Worm (Caenorhabditis elegans) whole organism, L4 larva: ENCODE measurements around the gene F19G12.3.
A peak's percentile ranks its signal among the peaks of the same experiment; 100 is the strongest.

ENCODE experiments used
- D1046.2 ChIP-seq: fragments of 200-800 bp; sonication (Bioruptor generic); IDR thresholded peaks from 2 replicates; pipeline ENCODE4 v1.3.6; 2022; ENCODE audit warnings: missing genetic modification characterization, missing compliant biosample characterization
- F26F4.8 ChIP-seq: fragments of 200-800 bp; sonication (Bioruptor generic); conservative IDR thresholded peaks from 2 replicates; pipeline ENCODE4 v1.3.6; 2022; ENCODE audit warnings: missing genetic modification characterization, missing compliant biosample characterization
- F44E2.7 ChIP-seq: fragments of 200-800 bp; sonication (Bioruptor generic); IDR thresholded peaks from 2 replicates; pipeline ENCODE4 v2.1.2; 2022; ENCODE audit warnings: missing genetic modification characterization, missing compliant biosample characterization
- T26A8.4 ChIP-seq: fragments of 200-800 bp; sonication (Bioruptor generic); IDR thresholded peaks from 2 replicates; pipeline ENCODE4 v1.3.6; 2022; ENCODE audit warnings: missing genetic modification characterization, missing compliant biosample characterization
- Y105C5A.15 ChIP-seq: fragments of 200-800 bp; sonication (Bioruptor generic); IDR thresholded peaks from 2 replicates; pipeline ENCODE4 v1.3.6; 2022; ENCODE audit warnings: missing genetic modification characterization, missing compliant biosample characterization
- Y48G9A.11 ChIP-seq: fragments of 200-800 bp; sonication (Bioruptor generic); IDR thresholded peaks from 2 replicates; pipeline ENCODE4 v1.3.6; 2022; ENCODE audit warnings: missing genetic modification reagents, missing genetic modification characterization, missing compliant biosample characterization
- ZK337.2 ChIP-seq: fragments of 200-800 bp; sonication (Bioruptor generic); IDR thresholded peaks from 2 replicates; pipeline ENCODE4 v1.3.6; 2022; ENCODE audit warnings: missing genetic modification reagents, missing genetic modification characterization, missing compliant biosample characterization
- aha-1 ChIP-seq: fragments of 150-350 bp; peaks from one replicate; lab custom pipeline; 2014; ENCODE audit warnings: missing biosample characterization, missing genetic modification characterization
- ama-1 ChIP-seq: fragments of 150-350 bp; optimal IDR thresholded peaks from 2 replicates; lab custom pipeline; 2014; ENCODE audit warnings: inconsistent platforms, mixed read lengths
- arid-1 ChIP-seq: fragments of 200-800 bp; sonication (Bioruptor generic); conservative IDR thresholded peaks from 2 replicates; pipeline ENCODE4 v1.3.6; 2022; ENCODE audit warnings: missing genetic modification reagents, missing genetic modification characterization, missing compliant biosample characterization
- attf-4 ChIP-seq: sonication (generic microtip); optimal IDR thresholded peaks from 3 replicates; lab custom pipeline; 2017; ENCODE audit warnings: missing biosample characterization, missing genetic modification characterization
- ceh-20 ChIP-seq: fragments of 200-800 bp; sonication (Bioruptor generic); IDR thresholded peaks from 2 replicates; pipeline ENCODE4 v1.3.6; 2022; ENCODE audit warnings: missing genetic modification reagents, missing genetic modification characterization, missing compliant biosample characterization
- ceh-28 ChIP-seq: fragments of 150-350 bp; optimal IDR thresholded peaks from 2 replicates; lab custom pipeline; 2014; ENCODE audit warnings: missing biosample characterization, missing genetic modification reagents, missing genetic modification characterization
- ceh-32 ChIP-seq: sonication (generic microtip); optimal IDR thresholded peaks from 2 replicates; lab custom pipeline; 2016; ENCODE audit warnings: mild to moderate bottlenecking, missing genetic modification characterization, missing compliant biosample characterization; ENCODE audit not compliant: poor library complexity
- ces-1 ChIP-seq: fragments of 150-350 bp; sonication (generic microtip); optimal IDR thresholded peaks from 4 replicates; lab custom pipeline; 2014; ENCODE audit warnings: missing biosample characterization, missing genetic modification reagents, missing genetic modification characterization
- daf-12 ChIP-seq: fragments of 150-350 bp; optimal IDR thresholded peaks from 2 replicates; lab custom pipeline; 2014; ENCODE audit warnings: missing biosample characterization, missing genetic modification reagents, missing genetic modification characterization
- daf-19 ChIP-seq: fragments of 200-800 bp; sonication (Bioruptor generic); conservative IDR thresholded peaks from 2 replicates; pipeline ENCODE4 v1.3.6; 2022; ENCODE audit warnings: missing genetic modification characterization, missing compliant biosample characterization
- daf-8 ChIP-seq: fragments of 200-800 bp; sonication (Bioruptor generic); IDR thresholded peaks from 2 replicates; pipeline ENCODE4 v1.3.6; 2022; ENCODE audit warnings: missing genetic modification characterization, missing compliant biosample characterization
- dmd-9 ChIP-seq: fragments of 200-800 bp; sonication (Bioruptor generic); IDR thresholded peaks from 2 replicates; pipeline ENCODE4 v1.3.6; 2022; ENCODE audit warnings: missing genetic modification reagents, missing genetic modification characterization, missing compliant biosample characterization
- duxl-1 ChIP-seq: sonication (generic microtip); optimal IDR thresholded peaks from 2 replicates; lab custom pipeline; 2016; ENCODE audit warnings: mild to moderate bottlenecking, missing genetic modification characterization, moderate library complexity, missing compliant biosample characterization; ENCODE audit not compliant: poor library complexity
- egl-27 ChIP-seq: sonication (generic microtip); optimal IDR thresholded peaks from 3 replicates; lab custom pipeline; 2017; ENCODE audit warnings: missing biosample characterization, missing genetic modification reagents, missing genetic modification characterization
- egl-43 ChIP-seq: fragments of 200-800 bp; sonication (Bioruptor generic); IDR thresholded peaks from 2 replicates; pipeline ENCODE4 v1.3.6; 2022; ENCODE audit warnings: missing genetic modification reagents, missing genetic modification characterization, missing compliant biosample characterization
- hif-1 ChIP-seq, 2 experiments: sonication (generic microtip); optimal IDR thresholded peaks; 2 replicates each; lab custom pipeline; 2016 to 2017; ENCODE audit warnings: missing compliant biosample characterization in 2 of 2, missing genetic modification characterization in 2 of 2, missing genetic modification reagents in 2 of 2, missing genotype in 2 of 2, mild to moderate bottlenecking in 1 of 2
- hlh-11 ChIP-seq: fragments of 200-800 bp; sonication (Bioruptor generic); optimal IDR thresholded peaks from 2 replicates; lab custom pipeline; 2018; ENCODE audit warnings: mild to moderate bottlenecking, missing genetic modification characterization, missing compliant biosample characterization
- lin-13 ChIP-seq: fragments of 150-350 bp; optimal IDR thresholded peaks from 2 replicates; lab custom pipeline; 2014; ENCODE audit warnings: missing biosample characterization, missing genetic modification reagents, missing genetic modification characterization
- lir-3 ChIP-seq: sonication (generic microtip); optimal IDR thresholded peaks from 2 replicates; lab custom pipeline; 2016; ENCODE audit warnings: mild to moderate bottlenecking, missing genetic modification characterization, missing compliant biosample characterization
- lsy-2 ChIP-seq, 2 experiments: fragments of 150-350 bp in 1 of 2; sonication (generic microtip) in 1 of 2; optimal IDR thresholded peaks; 2 replicates each; lab custom pipeline; 2014 to 2017; ENCODE audit warnings: missing biosample characterization in 2 of 2, missing genetic modification characterization in 2 of 2
- mdl-1 ChIP-seq, 2 experiments: fragments of 150-350 bp in 1 of 2; sonication (generic microtip) in 1 of 2; optimal IDR thresholded peaks; 2 replicates each; lab custom pipeline; 2014 to 2017; ENCODE audit warnings: missing biosample characterization in 2 of 2, missing genetic modification characterization in 2 of 2
- mep-1 ChIP-seq: fragments of 150-350 bp; sonication (generic microtip); optimal IDR thresholded peaks from 3 replicates; lab custom pipeline; 2014; ENCODE audit warnings: missing biosample characterization, missing genetic modification characterization
- mes-2 ChIP-seq: sonication (generic microtip); optimal IDR thresholded peaks from 2 replicates; lab custom pipeline; 2016; ENCODE audit warnings: missing genotype, mild to moderate bottlenecking, missing genetic modification characterization, missing compliant biosample characterization; ENCODE audit not compliant: poor library complexity, severe bottlenecking
- mxl-2 ChIP-seq: fragments of 200-800 bp; sonication (Bioruptor generic); conservative IDR thresholded peaks from 2 replicates; pipeline ENCODE4 v1.3.6; 2022; ENCODE audit warnings: missing genetic modification reagents, missing genetic modification characterization, missing compliant biosample characterization
- nhr-102 ChIP-seq: sonication (generic microtip); optimal IDR thresholded peaks from 2 replicates; lab custom pipeline; 2016; ENCODE audit warnings: mild to moderate bottlenecking, missing genetic modification characterization, moderate library complexity, missing compliant biosample characterization
- nhr-111 ChIP-seq: fragments of 200-800 bp; sonication (Bioruptor generic); optimal IDR thresholded peaks from 2 replicates; lab custom pipeline; 2018; ENCODE audit warnings: mild to moderate bottlenecking, missing genetic modification characterization, missing compliant biosample characterization
- nhr-25 ChIP-seq: sonication (generic microtip); optimal IDR thresholded peaks from 2 replicates; lab custom pipeline; 2017; ENCODE audit warnings: missing genetic modification characterization, mild to moderate bottlenecking, missing compliant biosample characterization, antibody characterized with exemption, moderate library complexity, borderline replicate concordance; ENCODE audit not compliant: insufficient read depth
- nhr-42 ChIP-seq: fragments of 200-800 bp; sonication (Bioruptor generic); IDR thresholded peaks from 2 replicates; pipeline ENCODE4 v1.3.6; 2022; ENCODE audit warnings: missing genetic modification characterization, missing compliant biosample characterization
- nhr-6 ChIP-seq: fragments of 150-350 bp; optimal IDR thresholded peaks from 2 replicates; lab custom pipeline; 2014; ENCODE audit warnings: missing biosample characterization, missing genetic modification characterization
- nhr-76 ChIP-seq: fragments of 150-350 bp; optimal IDR thresholded peaks from 2 replicates; lab custom pipeline; 2014; ENCODE audit warnings: missing biosample characterization, missing genetic modification characterization
- pha-4 ChIP-seq, 2 experiments: fragments of 150-350 bp in 1 of 2; fragments of 200-800 bp in 1 of 2; sonication (Bioruptor generic) in 1 of 2; IDR thresholded peaks in 1 of 2; optimal IDR thresholded peaks in 1 of 2; 2 replicates each; pipeline versions ENCODE4 v1.3.6 to Lab custom; 2014 to 2022; ENCODE audit warnings: missing genetic modification characterization in 2 of 2, missing genetic modification reagents in 2 of 2, missing biosample characterization in 1 of 2, missing compliant biosample characterization in 1 of 2
- saeg-2 ChIP-seq: fragments of 200-800 bp; sonication (Bioruptor generic); IDR thresholded peaks from 2 replicates; pipeline ENCODE4 v1.3.6; 2022; ENCODE audit warnings: missing genetic modification reagents, missing genetic modification characterization, missing compliant biosample characterization
- set-16 ChIP-seq: fragments of 200-800 bp; sonication (Bioruptor generic); IDR thresholded peaks from 2 replicates; pipeline ENCODE4 v1.3.6; 2022; ENCODE audit warnings: missing genetic modification reagents, missing genetic modification characterization, missing compliant biosample characterization
- snpc-4 ChIP-seq: fragments of 150-350 bp; optimal IDR thresholded peaks from 2 replicates; lab custom pipeline; 2014; ENCODE audit warnings: missing biosample characterization, missing genetic modification characterization
- spr-3 ChIP-seq: fragments of 200-800 bp; sonication (Bioruptor generic); optimal IDR thresholded peaks from 2 replicates; lab custom pipeline; 2018; ENCODE audit warnings: mild to moderate bottlenecking, missing genetic modification characterization, missing compliant biosample characterization
- tra-1 ChIP-seq: fragments of 200-800 bp; sonication (Bioruptor generic); IDR thresholded peaks from 2 replicates; pipeline ENCODE4 v1.3.6; 2022; ENCODE audit warnings: missing genetic modification reagents, missing genetic modification characterization, missing compliant biosample characterization
- unc-62 ChIP-seq, 3 experiments: fragments of 150-350 bp in 1 of 3; sonication (generic microtip); optimal IDR thresholded peaks in 2 of 3; peaks in 1 of 3; 1 replicate in 1 of 3; 2 replicates in 2 of 3; lab custom pipeline; 2014 to 2017; ENCODE audit warnings: missing biosample characterization in 3 of 3, missing genetic modification characterization in 3 of 3, missing genetic modification reagents in 3 of 3, missing genotype in 1 of 3
- zfp-3 ChIP-seq: fragments of 200-800 bp; sonication (Bioruptor generic); conservative IDR thresholded peaks from 2 replicates; pipeline ENCODE4 v1.3.6; 2022; ENCODE audit warnings: missing genetic modification reagents, missing genetic modification characterization, missing compliant biosample characterization
- zip-2 ChIP-seq: fragments of 150-350 bp; optimal IDR thresholded peaks from 2 replicates; lab custom pipeline; 2014; ENCODE audit warnings: missing biosample characterization, missing genetic modification characterization

F19G12.3 gene

DNA sequence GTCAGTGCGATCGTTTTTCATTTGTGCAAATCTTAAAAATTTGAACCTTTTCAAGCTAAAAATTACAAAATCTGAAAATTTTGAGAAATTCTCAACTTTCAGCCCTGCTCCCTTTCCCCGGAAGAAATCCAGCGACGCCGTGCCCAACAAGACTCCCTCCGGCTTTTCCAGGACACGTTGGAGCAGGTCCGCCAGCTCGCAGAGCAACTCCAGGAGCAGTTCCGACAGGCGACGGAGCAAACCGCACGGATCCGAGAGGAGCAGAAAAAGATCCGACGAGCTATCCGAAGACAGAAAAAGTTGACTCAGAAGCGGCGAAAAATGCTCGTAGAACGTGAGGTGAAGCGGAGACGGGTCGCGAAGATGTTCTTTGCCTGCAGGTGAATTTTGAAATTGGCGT is 26.6 kb downstream of the F19G12.3 start:
- TF ChIP-seq ces-1 (no peak), set-16 (GFP tag; lab: Robert Waterston, UW) (peak; percentile 93)

DNA sequence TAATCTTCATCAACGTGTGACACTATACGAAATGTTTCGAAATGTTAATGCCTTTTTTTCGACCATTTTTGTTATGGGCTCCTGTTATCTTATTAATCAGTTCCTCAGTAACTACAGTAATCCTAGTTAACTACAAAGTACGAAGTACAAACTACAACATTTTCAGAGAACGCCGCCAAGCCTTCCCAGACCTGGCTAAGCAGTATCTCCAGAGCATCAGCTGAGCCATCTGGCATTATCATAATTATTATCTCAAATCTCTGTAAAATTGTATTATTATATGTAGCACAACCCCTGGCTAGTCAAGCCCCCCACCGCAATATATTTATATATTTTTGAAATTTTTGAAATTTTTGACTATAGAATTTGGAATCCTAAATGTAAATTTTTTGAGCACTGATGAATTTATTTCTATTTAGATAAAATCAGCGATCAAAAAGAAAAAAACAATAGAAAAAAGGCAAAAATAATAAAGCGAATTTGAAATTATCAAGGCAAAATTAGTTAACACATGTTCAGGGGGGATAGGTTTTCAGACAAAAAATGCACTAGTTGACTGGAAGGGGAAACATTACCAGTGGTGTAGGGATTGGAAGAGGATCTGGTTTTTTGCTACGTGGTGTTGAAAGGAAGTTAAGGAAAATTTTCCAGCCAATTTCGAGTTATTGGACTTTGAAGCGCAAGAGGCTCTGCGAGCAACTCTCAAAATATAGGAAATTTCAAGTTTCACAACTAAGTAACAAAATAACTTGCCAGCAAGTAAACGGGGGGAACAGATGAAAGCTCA is 27.4 kb downstream of the F19G12.3 start:
- TF ChIP-seq lsy-2 (tag; optimal IDR thresholded peaks at IDR 0.05; lab: Kevin White, UChicago) (peak in 1 of 2 experiments; percentile 43), ceh-32 (tag; lab: Kevin White, UChicago) (no peak), daf-8 (GFP tag; lab: Robert Waterston, UW) (no peak), egl-27 (tag; lab: Kevin White, UChicago) (no peak), zfp-3 (GFP tag; lab: Robert Waterston, UW) (no peak), zip-2 (no peak), F26F4.8 (no peak), mes-2 (tag; lab: Kevin White, UChicago) (no peak), ceh-20 (GFP tag; lab: Robert Waterston, UW) (no peak), snpc-4 (tag; lab: Kevin White, UChicago) (no peak), spr-3 (peak; percentile 12), nhr-6 (no peak), set-16 (GFP tag; lab: Robert Waterston, UW) (no peak), nhr-111 (GFP tag; lab: Kevin White, UChicago) (no peak), ama-1 (lab: Kevin White, UChicago) (peak; percentile 7), F44E2.7 (GFP tag; lab: Robert Waterston, UW) (0 out of 2 replicates have a peak, but pooled peaks have one; percentile 40), nhr-102 (no peak), lin-13 (GFP tag; lab: Kevin White, UChicago) (no peak), ZK337.2 (no peak), unc-62 (GFP tag; optimal IDR thresholded peaks at IDR 0.05 in 1 of 2; lab: Kevin White, UChicago) (no peak), unc-62 (tag; optimal IDR thresholded peaks at IDR 0.05; lab: Kevin White, UChicago) (no peak), daf-19 (GFP tag; lab: Robert Waterston, UW) (0 out of 2 replicates have a peak, but pooled peaks have one; percentile 73), nhr-42 (GFP tag; lab: Robert Waterston, UW) (no peak), hif-1 (tag; optimal IDR thresholded peaks at IDR 0.05; lab: Kevin White, UChicago) (peak in 1 of 2 experiments; percentile 6), lir-3 (tag; lab: Kevin White, UChicago) (no peak), pha-4 (GFP tag; IDR thresholded peaks at IDR 0.05; lab: Robert Waterston, UW) (peak; percentile 7; the same call in 1 of the 2 replicates), pha-4 (tag; optimal IDR thresholded peaks at IDR 0.05; lab: Kevin White, UChicago) (no peak), Y105C5A.15 (GFP tag; lab: Robert Waterston, UW) (no peak), mxl-2 (GFP tag; lab: Robert Waterston, UW) (no peak), D1046.2 (GFP tag; lab: Robert Waterston, UW) (0 out of 2 replicates have a peak, but pooled peaks have one; percentile 35), duxl-1 (tag; lab: Kevin White, UChicago) (peak; percentile 29), T26A8.4 (peak; percentile 22), saeg-2 (no peak), arid-1 (GFP tag; lab: Robert Waterston, UW) (peak; percentile 51; the same call in 1 of the 2 replicates), tra-1 (no peak), nhr-25 (tag; lab: Kevin White, UChicago) (no peak), mdl-1 (tag; optimal IDR thresholded peaks at IDR 0.05; lab: Kevin White, UChicago) (no peak), egl-43 (GFP tag; lab: Robert Waterston, UW) (peak; percentile 5; the same call in 1 of the 2 replicates), attf-4 (tag; lab: Kevin White, UChicago) (no peak), aha-1 (tag; lab: Kevin White, UChicago) (peak; percentile 75), dmd-9 (no peak), hlh-11 (tag; lab: Kevin White, UChicago) (no peak), daf-12 (no peak), mep-1 (peak; percentile 36), ceh-28 (tag; lab: Kevin White, UChicago) (no peak), nhr-76 (tag; lab: Kevin White, UChicago) (no peak), Y48G9A.11 (GFP tag; lab: Robert Waterston, UW) (no peak)
